Worm (Caenorhabditis elegans) whole organism, mixed stage, embryonic: ENCODE data around the gene C09B7.2.
A peak's percentile ranks its signal among the peaks of the same experiment; 100 is the strongest.

Source experiments
- M03D4.4 ChIP-seq: sonication (generic microtip); optimal IDR thresholded peaks from 2 replicates; lab custom pipeline; 2017; ENCODE audit warnings: mild to moderate bottlenecking, missing genetic modification characterization, missing compliant biosample characterization
- bed-3 ChIP-seq: fragments of 200-800 bp; sonication (Bioruptor generic); optimal IDR thresholded peaks from 3 replicates; lab custom pipeline; 2018; ENCODE audit warnings: mild to moderate bottlenecking, missing genetic modification characterization, moderate library complexity, missing compliant biosample characterization
- blmp-1 ChIP-seq: fragments of 150-350 bp; optimal IDR thresholded peaks from 2 replicates; lab custom pipeline; 2014; ENCODE audit warnings: missing biosample characterization, missing genetic modification characterization
- ceh-39 ChIP-seq: fragments of 150-350 bp; optimal IDR thresholded peaks from 2 replicates; lab custom pipeline; 2014; ENCODE audit warnings: missing biosample characterization, missing genetic modification characterization
- ceh-43 ChIP-seq: fragments of 200-800 bp; sonication (Bioruptor generic); optimal IDR thresholded peaks from 2 replicates; lab custom pipeline; 2018; ENCODE audit warnings: mild to moderate bottlenecking, missing genetic modification characterization, moderate library complexity, missing compliant biosample characterization
- ceh-83 ChIP-seq: fragments of 200-800 bp; sonication (Bioruptor generic); optimal IDR thresholded peaks from 2 replicates; lab custom pipeline; 2018; ENCODE audit warnings: mild to moderate bottlenecking, missing genetic modification characterization, missing compliant biosample characterization
- ces-1 ChIP-seq: fragments of 150-350 bp; optimal IDR thresholded peaks from 2 replicates; lab custom pipeline; 2014; ENCODE audit warnings: missing biosample characterization, missing genetic modification reagents, missing genetic modification characterization
- cnd-1 ChIP-seq: fragments of 200-800 bp; sonication (Bioruptor generic); optimal IDR thresholded peaks from 2 replicates; lab custom pipeline; 2018; ENCODE audit warnings: mild to moderate bottlenecking, missing genetic modification characterization, missing compliant biosample characterization
- drap-1 ChIP-seq: fragments of 200-800 bp; sonication (Bioruptor generic); optimal IDR thresholded peaks from 3 replicates; lab custom pipeline; 2018; ENCODE audit warnings: mild to moderate bottlenecking, missing genetic modification characterization, missing compliant biosample characterization
- elt-1 ChIP-seq: sonication (generic microtip); optimal IDR thresholded peaks from 2 replicates; lab custom pipeline; 2017; ENCODE audit warnings: missing genetic modification characterization, mild to moderate bottlenecking, missing compliant biosample characterization, antibody characterized with exemption, moderate library complexity, borderline replicate concordance; ENCODE audit not compliant: insufficient read depth
- elt-3 ChIP-seq: fragments of 150-350 bp; optimal IDR thresholded peaks from 2 replicates; lab custom pipeline; 2014; ENCODE audit warnings: missing biosample characterization, missing genetic modification characterization
- ham-2 ChIP-seq: fragments of 200-800 bp; sonication (Bioruptor generic); optimal IDR thresholded peaks from 2 replicates; lab custom pipeline; 2018; ENCODE audit warnings: mild to moderate bottlenecking, missing genetic modification characterization, missing compliant biosample characterization
- hlh-1 ChIP-seq: fragments of 150-350 bp; optimal IDR thresholded peaks from 2 replicates; lab custom pipeline; 2014; ENCODE audit warnings: missing biosample characterization, missing genetic modification reagents, missing genetic modification characterization
- lin-13 ChIP-seq: fragments of 150-350 bp; optimal IDR thresholded peaks from 2 replicates; lab custom pipeline; 2014; ENCODE audit warnings: missing biosample characterization, missing genetic modification characterization
- lin-32 ChIP-seq: fragments of 200-800 bp; sonication (Bioruptor generic); optimal IDR thresholded peaks from 2 replicates; lab custom pipeline; 2018; ENCODE audit warnings: mild to moderate bottlenecking, missing genetic modification characterization, missing compliant biosample characterization
- lsy-2 ChIP-seq: fragments of 150-350 bp; optimal IDR thresholded peaks from 2 replicates; lab custom pipeline; 2014; ENCODE audit warnings: missing biosample characterization, missing genetic modification characterization
- mep-1 ChIP-seq: fragments of 150-350 bp; optimal IDR thresholded peaks from 2 replicates; lab custom pipeline; 2017; ENCODE audit warnings: missing biosample characterization, missing genetic modification reagents, missing genetic modification characterization, inconsistent platforms
- mls-2 ChIP-seq: sonication (generic microtip); optimal IDR thresholded peaks from 2 replicates; lab custom pipeline; 2016; ENCODE audit warnings: mild to moderate bottlenecking, missing genetic modification characterization, moderate library complexity, missing compliant biosample characterization
- nhr-12 ChIP-seq: fragments of 150-350 bp; optimal IDR thresholded peaks from 2 replicates; lab custom pipeline; 2014; ENCODE audit warnings: missing biosample characterization, missing genetic modification characterization
- nhr-2 ChIP-seq: fragments of 150-350 bp; optimal IDR thresholded peaks from 2 replicates; lab custom pipeline; 2014; ENCODE audit warnings: missing biosample characterization, missing genetic modification characterization
- nhr-76 ChIP-seq: sonication (generic microtip); optimal IDR thresholded peaks from 2 replicates; lab custom pipeline; 2017; ENCODE audit warnings: missing biosample characterization, missing genetic modification characterization
- pha-4 ChIP-seq: fragments of 150-350 bp; optimal IDR thresholded peaks from 2 replicates; lab custom pipeline; 2018; ENCODE audit warnings: missing biosample characterization, missing genetic modification reagents, missing genetic modification characterization
- snpc-4 ChIP-seq: fragments of 150-350 bp; optimal IDR thresholded peaks from 2 replicates; lab custom pipeline; 2014; ENCODE audit warnings: missing biosample characterization, missing genetic modification characterization
- unc-120 ChIP-seq: sonication (generic microtip); optimal IDR thresholded peaks from 2 replicates; lab custom pipeline; 2017; ENCODE audit warnings: missing genetic modification characterization, missing compliant biosample characterization; ENCODE audit not compliant: poor library complexity, severe bottlenecking
- unc-62 ChIP-seq: fragments of 150-350 bp; optimal IDR thresholded peaks from 2 replicates; lab custom pipeline; 2014; ENCODE audit warnings: missing biosample characterization, missing genetic modification reagents, missing genetic modification characterization

The C09B7.2 gene

ce11 chrX:2667779-2668178, at the start of gene C09B7.2:
Gene C09B7.2, plus strand, starts transcription at chrX:2668127.
- TF ChIP-seq elt-1 (tag; lab: Kevin White, UChicago), result no peak
- TF ChIP-seq ham-2, result no peak
- TF ChIP-seq drap-1 (GFP tag; lab: Kevin White, UChicago), result no peak
- TF ChIP-seq ces-1, result peak; percentile 71
- no peak for TF ChIP-seq bed-3
- TF ChIP-seq lsy-2 (tag; lab: Kevin White, UChicago), result peak; percentile 3
- TF ChIP-seq mls-2, result no peak
- no peak for TF ChIP-seq elt-3 (tag; lab: Kevin White, UChicago)
- no peak for TF ChIP-seq nhr-12 (tag; lab: Kevin White, UChicago)
- TF ChIP-seq pha-4 (tag; lab: Kevin White, UChicago), result peak; percentile 55
- TF ChIP-seq, all 35 proteins: peak for 3

ce11 chrX:2620280-2620679, 47.6 kb upstream of the C09B7.2 start:
- TF ChIP-seq lsy-2 (tag; lab: Kevin White, UChicago), result no peak
- no peak for TF ChIP-seq mls-2
- TF ChIP-seq unc-62 (GFP tag; lab: Kevin White, UChicago), result peak; percentile 35
- TF ChIP-seq elt-3 (tag; lab: Kevin White, UChicago), result no peak
- TF ChIP-seq hlh-1 (tag; lab: Kevin White, UChicago), result peak; percentile 92
- TF ChIP-seq ceh-39 (tag; lab: Kevin White, UChicago), result no peak
- TF ChIP-seq drap-1 (GFP tag; lab: Kevin White, UChicago), result no peak
- no peak for TF ChIP-seq nhr-2
- peak; percentile 44 for TF ChIP-seq unc-120 (tag; lab: Kevin White, UChicago)

- TF ChIP-seq nhr-12 (tag; lab: Kevin White, UChicago) (no peak), cnd-1 (tag; lab: Kevin White, UChicago) (no peak)
- TF ChIP-seq, all 35 proteins: peak for 0
Measured at ce11 chrX:2626153-2626552, 41.8 kb upstream of the C09B7.2 start.

ce11 chrX:2632869-2633268, 35.1 kb upstream of the C09B7.2 start:
- TF ChIP-seq nhr-2, result no peak
- TF ChIP-seq M03D4.4, result no peak

ce11 chrX:2640556-2640955, 27.4 kb upstream of the C09B7.2 start:
- TF ChIP-seq unc-120 (tag; lab: Kevin White, UChicago) (no peak), mls-2 (no peak), ces-1 (peak; percentile 36), ceh-43 (GFP tag; lab: Kevin White, UChicago) (no peak)
- TF ChIP-seq, all 35 proteins: peak for 1

- TF ChIP-seq lin-13 (tag; lab: Kevin White, UChicago) (no peak), snpc-4 (tag; lab: Kevin White, UChicago) (no peak), lin-32 (GFP tag; lab: Kevin White, UChicago) (no peak), mep-1 (no peak), ceh-83 (GFP tag; lab: Kevin White, UChicago) (no peak), elt-3 (tag; lab: Kevin White, UChicago) (no peak), elt-1 (tag; lab: Kevin White, UChicago) (no peak), nhr-76 (no peak), M03D4.4 (no peak)
Measured at ce11 chrX:2641094-2641493, 26.8 kb upstream of the C09B7.2 start.

ce11 chrX:2654334-2654733, 13.6 kb upstream of the C09B7.2 start:
- peak; percentile 84 for TF ChIP-seq ces-1
- no peak for TF ChIP-seq elt-1 (tag; lab: Kevin White, UChicago)

ce11 chrX:2663798-2664197, 4.1 kb upstream of the C09B7.2 start:
- no peak for TF ChIP-seq mep-1
- no peak for TF ChIP-seq blmp-1 (tag; lab: Kevin White, UChicago)
- TF ChIP-seq unc-120 (tag; lab: Kevin White, UChicago), result no peak
